Fruit fly (Drosophila melanogaster) whole organism, prepupa: ENCODE results near the gene Lcp65Ab2.

Experiments
- Blimp-1 ChIP-seq: fragments of 200-800 bp; sonication (Bioruptor generic); optimal IDR thresholded peaks from 3 replicates; lab custom pipeline; 2017; ENCODE audit warnings: missing biosample characterization, missing genetic modification characterization, mild to moderate bottlenecking, moderate library complexity, missing genetic modification reagents
- CG31627 ChIP-seq: fragments of 200-800 bp; sonication (Bioruptor generic); optimal IDR thresholded peaks from 3 replicates; lab custom pipeline; 2016; ENCODE audit warnings: missing biosample characterization, missing genetic modification characterization
- CG6854 ChIP-seq: fragments of 200-800 bp; sonication (Bioruptor generic); optimal IDR thresholded peaks from 2 replicates; lab custom pipeline; 2017; ENCODE audit warnings: missing biosample characterization, mild to moderate bottlenecking, missing genetic modification characterization
- Hr39 ChIP-seq: fragments of 200-800 bp; sonication (Bioruptor generic); optimal IDR thresholded peaks from 2 replicates; lab custom pipeline; 2016; ENCODE audit warnings: missing biosample characterization, missing genetic modification characterization
- dsx ChIP-seq: fragments of 200-800 bp; optimal IDR thresholded peaks from 3 replicates; lab custom pipeline; 2019; ENCODE audit warnings: missing biosample characterization, mild to moderate bottlenecking, missing genetic modification characterization, moderate library complexity; ENCODE audit not compliant: poor library complexity, severe bottlenecking
- eg ChIP-seq: fragments of 200-800 bp; sonication (Bioruptor generic); IDR thresholded peaks from 3 replicates; pipeline ENCODE4 v1.3.6; 2022; ENCODE audit warnings: missing biosample characterization, missing genetic modification characterization
- fd85E ChIP-seq: fragments of 200-800 bp; sonication (Bioruptor generic); optimal IDR thresholded peaks from 3 replicates; lab custom pipeline; 2016; ENCODE audit warnings: missing biosample characterization, missing genetic modification characterization
- fkh ChIP-seq: fragments of 200-800 bp; sonication (Bioruptor generic); optimal IDR thresholded peaks from 3 replicates; lab custom pipeline; 2017; ENCODE audit warnings: missing biosample characterization, mild to moderate bottlenecking, missing genetic modification characterization, moderate library complexity
- salr ChIP-seq, 2 experiments: fragments of 200-800 bp; sonication (Bioruptor generic); optimal IDR thresholded peaks; 3 replicates each; lab custom pipeline; 2016 to 2018; ENCODE audit warnings: missing biosample characterization in 2 of 2, missing genetic modification characterization in 2 of 2, mild to moderate bottlenecking in 1 of 2

dm6 chr3L:6110673-6111449 is 35.6 kb upstream of the Lcp65Ab2 start:
- no peak for TF ChIP-seq CG31627 (GFP tag; lab: Kevin White, UChicago)
- TF ChIP-seq fkh (GFP tag; lab: Kevin White, UChicago): no peak
- no peak for TF ChIP-seq salr (GFP tag; optimal IDR thresholded peaks at IDR 0.05; lab: Kevin White, UChicago)
- TF ChIP-seq Blimp-1: no peak
- no peak for TF ChIP-seq CG6854 (GFP tag; lab: Kevin White, UChicago)
- TF ChIP-seq eg: no peak
- TF ChIP-seq Hr39: no peak
- no peak for TF ChIP-seq dsx (GFP tag; lab: Kevin White, UChicago)
- no peak for TF ChIP-seq fd85E (GFP tag; lab: Kevin White, UChicago)
